Worm (Caenorhabditis elegans) whole organism, L4 larva: Measurements from ENCODE around the gene R06F6.12.

Experiments
- D1046.2 ChIP-seq: fragments of 200-800 bp; sonication (Bioruptor generic); IDR thresholded peaks from 2 replicates; pipeline ENCODE4 v1.3.6; 2022; ENCODE audit warnings: missing genetic modification characterization, missing compliant biosample characterization
- F37D6.2 ChIP-seq: sonication (generic microtip); optimal IDR thresholded peaks from 2 replicates; lab custom pipeline; 2016; ENCODE audit warnings: mild to moderate bottlenecking, missing genetic modification characterization, missing compliant biosample characterization
- F44E2.7 ChIP-seq: fragments of 200-800 bp; sonication (Bioruptor generic); IDR thresholded peaks from 2 replicates; pipeline ENCODE4 v2.1.2; 2022; ENCODE audit warnings: missing genetic modification characterization, missing compliant biosample characterization
- F49E8.2 ChIP-seq: sonication (generic microtip); optimal IDR thresholded peaks from 2 replicates; lab custom pipeline; 2016; ENCODE audit warnings: missing compliant biosample characterization, mild to moderate bottlenecking, missing genetic modification characterization, borderline replicate concordance
- Y105C5A.15 ChIP-seq: fragments of 200-800 bp; sonication (Bioruptor generic); IDR thresholded peaks from 2 replicates; pipeline ENCODE4 v1.3.6; 2022; ENCODE audit warnings: missing genetic modification characterization, missing compliant biosample characterization
- Y48G9A.11 ChIP-seq: fragments of 200-800 bp; sonication (Bioruptor generic); IDR thresholded peaks from 2 replicates; pipeline ENCODE4 v1.3.6; 2022; ENCODE audit warnings: missing genetic modification reagents, missing genetic modification characterization, missing compliant biosample characterization
- Y5F2A.4 ChIP-seq: fragments of 200-800 bp; sonication (Bioruptor generic); optimal IDR thresholded peaks from 2 replicates; lab custom pipeline; 2018; ENCODE audit warnings: mild to moderate bottlenecking, missing genetic modification characterization, missing compliant biosample characterization
- ZK337.2 ChIP-seq: fragments of 200-800 bp; sonication (Bioruptor generic); IDR thresholded peaks from 2 replicates; pipeline ENCODE4 v1.3.6; 2022; ENCODE audit warnings: missing genetic modification reagents, missing genetic modification characterization, missing compliant biosample characterization
- ZK546.5 ChIP-seq, 2 experiments: sonication (generic microtip); optimal IDR thresholded peaks; 2 replicates each; lab custom pipeline; 2017; ENCODE audit warnings: missing biosample characterization in 2 of 2, missing genetic modification characterization in 2 of 2
- aha-1 ChIP-seq: fragments of 150-350 bp; peaks from one replicate; lab custom pipeline; 2014; ENCODE audit warnings: missing biosample characterization, missing genetic modification characterization
- aly-2 ChIP-seq: sonication (generic microtip); optimal IDR thresholded peaks from 2 replicates; lab custom pipeline; 2018; ENCODE audit warnings: missing biosample characterization, missing genetic modification characterization
- ceh-20 ChIP-seq: fragments of 200-800 bp; sonication (Bioruptor generic); IDR thresholded peaks from 2 replicates; pipeline ENCODE4 v1.3.6; 2022; ENCODE audit warnings: missing genetic modification reagents, missing genetic modification characterization, missing compliant biosample characterization
- ceh-28 ChIP-seq: fragments of 150-350 bp; optimal IDR thresholded peaks from 2 replicates; lab custom pipeline; 2014; ENCODE audit warnings: missing biosample characterization, missing genetic modification reagents, missing genetic modification characterization
- ceh-82 ChIP-seq: sonication (generic microtip); optimal IDR thresholded peaks from 2 replicates; lab custom pipeline; 2017; ENCODE audit warnings: missing biosample characterization, missing genetic modification characterization
- cey-2 ChIP-seq: sonication (generic microtip); optimal IDR thresholded peaks from 3 replicates; lab custom pipeline; 2017; ENCODE audit warnings: missing genetic modification characterization, mild to moderate bottlenecking, missing compliant biosample characterization, antibody characterized with exemption, borderline replicate concordance; ENCODE audit not compliant: insufficient read depth
- ctbp-1 ChIP-seq: fragments of 200-800 bp; sonication (Bioruptor generic); IDR thresholded peaks from 2 replicates; pipeline ENCODE4 v1.3.6; 2022; ENCODE audit warnings: missing genetic modification reagents, missing genetic modification characterization, missing compliant biosample characterization
- daf-19 ChIP-seq: fragments of 200-800 bp; sonication (Bioruptor generic); conservative IDR thresholded peaks from 2 replicates; pipeline ENCODE4 v1.3.6; 2022; ENCODE audit warnings: missing genetic modification characterization, missing compliant biosample characterization
- daf-8 ChIP-seq: fragments of 200-800 bp; sonication (Bioruptor generic); IDR thresholded peaks from 2 replicates; pipeline ENCODE4 v1.3.6; 2022; ENCODE audit warnings: missing genetic modification characterization, missing compliant biosample characterization
- dmd-8 ChIP-seq: fragments of 200-800 bp; sonication (Bioruptor generic); IDR thresholded peaks from 2 replicates; pipeline ENCODE4 v1.3.6; 2022; ENCODE audit warnings: missing genetic modification characterization, missing compliant biosample characterization
- dpl-1 ChIP-seq: fragments of 150-350 bp; optimal IDR thresholded peaks from 2 replicates; lab custom pipeline; 2014; ENCODE audit warnings: missing biosample characterization, missing genetic modification reagents, missing genetic modification characterization
- duxl-1 ChIP-seq: sonication (generic microtip); optimal IDR thresholded peaks from 2 replicates; lab custom pipeline; 2016; ENCODE audit warnings: mild to moderate bottlenecking, missing genetic modification characterization, moderate library complexity, missing compliant biosample characterization; ENCODE audit not compliant: poor library complexity
- egl-27 ChIP-seq: sonication (generic microtip); optimal IDR thresholded peaks from 3 replicates; lab custom pipeline; 2017; ENCODE audit warnings: missing biosample characterization, missing genetic modification reagents, missing genetic modification characterization
- fkh-10 ChIP-seq: fragments of 150-350 bp; optimal IDR thresholded peaks from 2 replicates; lab custom pipeline; 2014; ENCODE audit warnings: missing biosample characterization, missing genetic modification reagents, missing genetic modification characterization
- fos-1 ChIP-seq: fragments of 150-350 bp; optimal IDR thresholded peaks from 2 replicates; lab custom pipeline; 2014; ENCODE audit warnings: missing biosample characterization, missing genetic modification characterization
- gei-8 ChIP-seq: fragments of 200-800 bp; sonication (Bioruptor generic); optimal IDR thresholded peaks from 2 replicates; lab custom pipeline; 2018; ENCODE audit warnings: mild to moderate bottlenecking, missing genetic modification characterization, missing compliant biosample characterization
- hlh-30 ChIP-seq: sonication (generic microtip); optimal IDR thresholded peaks from 2 replicates; lab custom pipeline; 2017; ENCODE audit warnings: antibody characterized with exemption, mild to moderate bottlenecking, missing genetic modification characterization, missing compliant biosample characterization; ENCODE audit not compliant: insufficient read depth
- hmg-1.1 ChIP-seq: fragments of 200-800 bp; sonication (Bioruptor generic); IDR thresholded peaks from 2 replicates; pipeline ENCODE4 v1.3.6; 2022; ENCODE audit warnings: missing genetic modification reagents, missing genetic modification characterization, missing compliant biosample characterization
- lin-13 ChIP-seq: fragments of 150-350 bp; optimal IDR thresholded peaks from 2 replicates; lab custom pipeline; 2014; ENCODE audit warnings: missing biosample characterization, missing genetic modification reagents, missing genetic modification characterization
- lin-15B ChIP-seq: fragments of 150-350 bp; sonication (generic microtip); optimal IDR thresholded peaks from 3 replicates; lab custom pipeline; 2014; ENCODE audit warnings: missing biosample characterization, missing genetic modification characterization
- lsy-2 ChIP-seq, 2 experiments: fragments of 150-350 bp in 1 of 2; sonication (generic microtip) in 1 of 2; optimal IDR thresholded peaks; 2 replicates each; lab custom pipeline; 2014 to 2017; ENCODE audit warnings: missing biosample characterization in 2 of 2, missing genetic modification characterization in 2 of 2
- mep-1 ChIP-seq: fragments of 150-350 bp; sonication (generic microtip); optimal IDR thresholded peaks from 3 replicates; lab custom pipeline; 2014; ENCODE audit warnings: missing biosample characterization, missing genetic modification characterization
- mes-2 ChIP-seq: sonication (generic microtip); optimal IDR thresholded peaks from 2 replicates; lab custom pipeline; 2016; ENCODE audit warnings: missing genotype, mild to moderate bottlenecking, missing genetic modification characterization, missing compliant biosample characterization; ENCODE audit not compliant: poor library complexity, severe bottlenecking
- mxl-2 ChIP-seq: fragments of 200-800 bp; sonication (Bioruptor generic); conservative IDR thresholded peaks from 2 replicates; pipeline ENCODE4 v1.3.6; 2022; ENCODE audit warnings: missing genetic modification reagents, missing genetic modification characterization, missing compliant biosample characterization
- mxl-3 ChIP-seq: fragments of 200-800 bp; sonication (Bioruptor generic); optimal IDR thresholded peaks from 2 replicates; lab custom pipeline; 2018; ENCODE audit warnings: mild to moderate bottlenecking, missing genetic modification characterization, missing compliant biosample characterization
- nhr-10 ChIP-seq: fragments of 150-350 bp; optimal IDR thresholded peaks from 2 replicates; lab custom pipeline; 2014; ENCODE audit warnings: missing biosample characterization, missing genetic modification characterization
- nhr-111 ChIP-seq: fragments of 200-800 bp; sonication (Bioruptor generic); optimal IDR thresholded peaks from 2 replicates; lab custom pipeline; 2018; ENCODE audit warnings: mild to moderate bottlenecking, missing genetic modification characterization, missing compliant biosample characterization
- nhr-25 ChIP-seq: sonication (generic microtip); optimal IDR thresholded peaks from 2 replicates; lab custom pipeline; 2017; ENCODE audit warnings: missing genetic modification characterization, mild to moderate bottlenecking, missing compliant biosample characterization, antibody characterized with exemption, moderate library complexity, borderline replicate concordance; ENCODE audit not compliant: insufficient read depth
- nhr-42 ChIP-seq: fragments of 200-800 bp; sonication (Bioruptor generic); IDR thresholded peaks from 2 replicates; pipeline ENCODE4 v1.3.6; 2022; ENCODE audit warnings: missing genetic modification characterization, missing compliant biosample characterization
- nhr-6 ChIP-seq: fragments of 150-350 bp; optimal IDR thresholded peaks from 2 replicates; lab custom pipeline; 2014; ENCODE audit warnings: missing biosample characterization, missing genetic modification characterization
- php-3 ChIP-seq: fragments of 200-800 bp; sonication (Bioruptor generic); IDR thresholded peaks from 2 replicates; pipeline ENCODE4 v1.3.6; 2022; ENCODE audit warnings: missing genetic modification reagents, missing genetic modification characterization, missing compliant biosample characterization
- saeg-2 ChIP-seq: fragments of 200-800 bp; sonication (Bioruptor generic); IDR thresholded peaks from 2 replicates; pipeline ENCODE4 v1.3.6; 2022; ENCODE audit warnings: missing genetic modification reagents, missing genetic modification characterization, missing compliant biosample characterization
- sdz-12 ChIP-seq: fragments of 200-800 bp; sonication (Bioruptor generic); optimal IDR thresholded peaks from 2 replicates; lab custom pipeline; 2018; ENCODE audit warnings: mild to moderate bottlenecking, missing genetic modification characterization, missing compliant biosample characterization
- set-16 ChIP-seq: fragments of 200-800 bp; sonication (Bioruptor generic); IDR thresholded peaks from 2 replicates; pipeline ENCODE4 v1.3.6; 2022; ENCODE audit warnings: missing genetic modification reagents, missing genetic modification characterization, missing compliant biosample characterization
- snpc-1.2 ChIP-seq: fragments of 200-800 bp; sonication (Bioruptor generic); IDR thresholded peaks from 2 replicates; pipeline ENCODE4 v1.3.6; 2022; ENCODE audit warnings: missing genetic modification reagents, missing genetic modification characterization, missing compliant biosample characterization
- spr-3 ChIP-seq: fragments of 200-800 bp; sonication (Bioruptor generic); optimal IDR thresholded peaks from 2 replicates; lab custom pipeline; 2018; ENCODE audit warnings: mild to moderate bottlenecking, missing genetic modification characterization, missing compliant biosample characterization
- tag-97 ChIP-seq: fragments of 200-800 bp; sonication (Bioruptor generic); IDR thresholded peaks from 2 replicates; pipeline ENCODE4 v1.3.6; 2022; ENCODE audit warnings: missing genetic modification characterization, missing compliant biosample characterization
- tra-1 ChIP-seq: fragments of 200-800 bp; sonication (Bioruptor generic); IDR thresholded peaks from 2 replicates; pipeline ENCODE4 v1.3.6; 2022; ENCODE audit warnings: missing genetic modification reagents, missing genetic modification characterization, missing compliant biosample characterization
- unc-130 ChIP-seq: sonication (generic microtip); optimal IDR thresholded peaks from 2 replicates; lab custom pipeline; 2016; ENCODE audit warnings: missing genetic modification reagents, missing genetic modification characterization, missing compliant biosample characterization
- vab-7 ChIP-seq: fragments of 200-800 bp; sonication (Bioruptor generic); IDR thresholded peaks from 2 replicates; pipeline ENCODE4 v1.3.6; 2022; ENCODE audit warnings: missing genetic modification reagents, missing genetic modification characterization, missing compliant biosample characterization
- zfp-3 ChIP-seq: fragments of 200-800 bp; sonication (Bioruptor generic); conservative IDR thresholded peaks from 2 replicates; pipeline ENCODE4 v1.3.6; 2022; ENCODE audit warnings: missing genetic modification reagents, missing genetic modification characterization, missing compliant biosample characterization

Gene R06F6.12

DNA sequence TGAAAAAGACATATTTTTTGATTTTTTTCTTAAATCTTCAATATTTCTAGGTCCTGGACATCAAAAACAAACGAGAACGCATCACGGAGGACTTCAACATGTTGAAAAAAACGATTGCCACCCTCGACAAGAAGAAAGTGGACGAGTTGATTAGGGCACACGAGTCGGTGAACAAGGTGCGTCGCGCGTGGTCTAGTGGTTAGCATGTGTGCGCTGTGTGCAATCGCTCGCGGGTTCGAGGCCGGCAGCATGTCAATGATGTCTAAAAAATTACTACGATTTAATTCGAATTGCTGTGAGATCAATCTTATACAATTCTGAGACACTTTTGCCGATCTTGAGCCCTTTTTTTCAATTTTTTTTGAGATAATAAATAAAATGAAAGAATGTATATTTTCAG is 16.2 kb upstream of the R06F6.12 start (continued):
- TF ChIP-seq saeg-2 (GFP tag; lab: Robert Waterston, UW) (peak; percentile 30; the same call in 1 of the 2 replicates), ceh-20 (GFP tag; lab: Robert Waterston, UW) (peak; percentile 75), hmg-1.1 (GFP tag; lab: Robert Waterston, UW) (peak; percentile 94), dmd-8 (GFP tag; lab: Robert Waterston, UW) (peak; percentile 96), mep-1 (tag; lab: Kevin White, UChicago) (peak; percentile 93), spr-3 (GFP tag; lab: Kevin White, UChicago) (peak; percentile 77), mxl-3 (GFP tag; lab: Kevin White, UChicago) (peak; percentile 61), duxl-1 (peak; percentile 91), nhr-111 (GFP tag; lab: Kevin White, UChicago) (peak; percentile 73), fos-1 (tag; lab: Kevin White, UChicago) (no peak), nhr-10 (peak; percentile 16), gei-8 (GFP tag; lab: Kevin White, UChicago) (peak; percentile 60), lin-15B (tag; lab: Kevin White, UChicago) (no peak), daf-19 (no peak), tra-1 (peak; percentile 79), vab-7 (GFP tag; lab: Robert Waterston, UW) (peak; percentile 95), ZK546.5 (tag; optimal IDR thresholded peaks at IDR 0.05; lab: Kevin White, UChicago) (no peak), dpl-1 (GFP tag; lab: Kevin White, UChicago) (peak; percentile 63), Y105C5A.15 (GFP tag; lab: Robert Waterston, UW) (peak; percentile 93; the same call in 1 of the 2 replicates), daf-8 (GFP tag; lab: Robert Waterston, UW) (no peak), nhr-42 (peak; percentile 76; the same call in 1 of the 2 replicates), lsy-2 (tag; optimal IDR thresholded peaks at IDR 0.05; lab: Kevin White, UChicago) (peak; percentile 35 to 85), mes-2 (peak; percentile 91), lin-13 (GFP tag; lab: Kevin White, UChicago) (peak; percentile 68), aly-2 (peak; percentile 23), nhr-6 (peak; percentile 69), php-3 (GFP tag; lab: Robert Waterston, UW) (peak; percentile 78), ctbp-1 (peak; percentile 88), aha-1 (peak; percentile 98), ZK337.2 (GFP tag; lab: Robert Waterston, UW) (peak; percentile 82; the same call in 1 of the 2 replicates), cey-2 (tag; lab: Kevin White, UChicago) (no peak), zfp-3 (GFP tag; lab: Robert Waterston, UW) (peak; percentile 78; the same call in 1 of the 2 replicates), Y5F2A.4 (GFP tag; lab: Kevin White, UChicago) (peak; percentile 57), ceh-82 (no peak), unc-130 (GFP tag; lab: Kevin White, UChicago) (peak; percentile 64), set-16 (GFP tag; lab: Robert Waterston, UW) (peak; percentile 45; the same call in 1 of the 2 replicates), ceh-28 (tag; lab: Kevin White, UChicago) (no peak), tag-97 (GFP tag; lab: Robert Waterston, UW) (no peak), F37D6.2 (peak; percentile 45), D1046.2 (GFP tag; lab: Robert Waterston, UW) (peak; percentile 92), hlh-30 (peak; percentile 86), fkh-10 (GFP tag; lab: Kevin White, UChicago) (peak; percentile 41), F49E8.2 (peak; percentile 79), sdz-12 (peak; percentile 75), egl-27 (tag; lab: Kevin White, UChicago) (no peak), mxl-2 (peak; percentile 36; the same call in 1 of the 2 replicates), nhr-25 (tag; lab: Kevin White, UChicago) (peak; percentile 62), Y48G9A.11 (GFP tag; lab: Robert Waterston, UW) (peak; percentile 87), F44E2.7 (peak; percentile 79; the same call in 1 of the 2 replicates), snpc-1.2 (GFP tag; lab: Robert Waterston, UW) (peak; percentile 78)
